Worm (Caenorhabditis elegans) whole organism, young adult: ENCODE data around the gene fbxa-84.

ENCODE experiments used
- B0019.2 ChIP-seq: fragments of 200-800 bp; sonication (Bioruptor generic); conservative IDR thresholded peaks from 2 replicates; pipeline ENCODE4 v1.3.6; 2022; ENCODE audit warnings: missing genetic modification reagents, missing genetic modification characterization, missing compliant biosample characterization
- B0261.1 ChIP-seq: sonication (generic microtip); optimal IDR thresholded peaks from 2 replicates; lab custom pipeline; 2016; ENCODE audit warnings: mild to moderate bottlenecking, missing genetic modification characterization, moderate library complexity, missing compliant biosample characterization
- C17E4.6 ChIP-seq: fragments of 200-800 bp; sonication (Bioruptor generic); IDR thresholded peaks from 2 replicates; pipeline ENCODE4 v1.3.6; 2022; ENCODE audit warnings: missing genetic modification reagents, missing genetic modification characterization, missing compliant biosample characterization
- F23B12.7 ChIP-seq: sonication (generic microtip); optimal IDR thresholded peaks from 2 replicates; lab custom pipeline; 2017; ENCODE audit warnings: missing genetic modification characterization, mild to moderate bottlenecking, missing compliant biosample characterization, antibody characterized with exemption, moderate library complexity; ENCODE audit not compliant: insufficient read depth
- F52B5.7 ChIP-seq: sonication (generic microtip); optimal IDR thresholded peaks from 2 replicates; lab custom pipeline; 2016; ENCODE audit warnings: mild to moderate bottlenecking, missing genetic modification characterization, missing compliant biosample characterization
- F55B11.4 ChIP-seq: sonication (generic microtip); optimal IDR thresholded peaks from 2 replicates; lab custom pipeline; 2016; ENCODE audit warnings: missing compliant biosample characterization, missing genetic modification characterization, borderline replicate concordance; ENCODE audit not compliant: insufficient read depth
- K11D2.4 ChIP-seq: fragments of 200-800 bp; sonication (Bioruptor generic); IDR thresholded peaks from 2 replicates; pipeline ENCODE4 v1.3.6; 2022; ENCODE audit warnings: missing genetic modification reagents, missing genetic modification characterization, missing compliant biosample characterization
- Y79H2A.3 ChIP-seq: fragments of 200-800 bp; sonication (Bioruptor generic); conservative IDR thresholded peaks from 2 replicates; pipeline ENCODE4 v1.3.6; 2022; ENCODE audit warnings: missing genetic modification reagents, missing genetic modification characterization, missing compliant biosample characterization
- Y95B8A.8 ChIP-seq: fragments of 200-800 bp; sonication (Bioruptor generic); IDR thresholded peaks from 2 replicates; pipeline ENCODE4 v1.3.6; 2022; ENCODE audit warnings: missing genetic modification reagents, missing genetic modification characterization, missing compliant biosample characterization
- attf-5 ChIP-seq: fragments of 200-800 bp; sonication (Bioruptor generic); optimal IDR thresholded peaks from 2 replicates; lab custom pipeline; 2018; ENCODE audit warnings: mild to moderate bottlenecking, missing genetic modification characterization, missing compliant biosample characterization
- ccch-3 ChIP-seq: fragments of 200-800 bp; sonication (Bioruptor generic); optimal IDR thresholded peaks from 2 replicates; lab custom pipeline; 2018; ENCODE audit warnings: mild to moderate bottlenecking, missing genetic modification characterization, missing compliant biosample characterization
- cebp-1 ChIP-seq, 2 experiments: fragments of 200-800 bp in 1 of 2; sonication (Bioruptor generic) in 1 of 2; sonication (generic microtip) in 1 of 2; IDR thresholded peaks in 1 of 2; optimal IDR thresholded peaks in 1 of 2; 2 replicates each; pipeline versions ENCODE4 v1.3.6 to Lab custom; 2017 to 2022; ENCODE audit warnings: missing compliant biosample characterization in 2 of 2, missing genetic modification characterization in 2 of 2, mild to moderate bottlenecking in 1 of 2, missing genetic modification reagents in 1 of 2, moderate library complexity in 1 of 2
- ceh-40 ChIP-seq: fragments of 200-800 bp; sonication (Bioruptor generic); IDR thresholded peaks from 2 replicates; pipeline ENCODE4 v1.3.6; 2022; ENCODE audit warnings: missing genetic modification characterization, missing compliant biosample characterization
- chd-7 ChIP-seq: sonication (generic microtip); optimal IDR thresholded peaks from 2 replicates; lab custom pipeline; 2016; ENCODE audit warnings: mild to moderate bottlenecking, missing genetic modification characterization, moderate library complexity, missing compliant biosample characterization
- efl-1 ChIP-seq: fragments of 150-350 bp; optimal IDR thresholded peaks from 2 replicates; lab custom pipeline; 2014; ENCODE audit warnings: missing biosample characterization, missing genetic modification reagents, missing genetic modification characterization
- egl-18 ChIP-seq: fragments of 200-800 bp; sonication (Bioruptor generic); IDR thresholded peaks from 2 replicates; pipeline ENCODE4 v1.3.6; 2022; ENCODE audit warnings: missing genetic modification reagents, missing genetic modification characterization, missing compliant biosample characterization
- egl-44 ChIP-seq: fragments of 200-800 bp; sonication (Bioruptor generic); IDR thresholded peaks from 2 replicates; pipeline ENCODE4 v1.3.6; 2022; ENCODE audit warnings: missing genetic modification reagents, missing genetic modification characterization, missing compliant biosample characterization
- ekl-4 ChIP-seq: fragments of 200-800 bp; sonication (Bioruptor generic); IDR thresholded peaks from 2 replicates; pipeline ENCODE4 v1.3.6; 2022; ENCODE audit warnings: missing genetic modification reagents, missing genetic modification characterization, missing compliant biosample characterization
- fkh-3 ChIP-seq: sonication (generic microtip); optimal IDR thresholded peaks from 2 replicates; lab custom pipeline; 2016; ENCODE audit warnings: mild to moderate bottlenecking, missing genetic modification characterization, missing compliant biosample characterization
- gei-17 ChIP-seq: fragments of 200-800 bp; sonication (Bioruptor generic); optimal IDR thresholded peaks from 2 replicates; lab custom pipeline; 2018; ENCODE audit warnings: mild to moderate bottlenecking, missing genetic modification characterization, missing compliant biosample characterization
- hlh-12 ChIP-seq: sonication (generic microtip); optimal IDR thresholded peaks from 2 replicates; lab custom pipeline; 2016; ENCODE audit warnings: missing genetic modification characterization, missing compliant biosample characterization
- hmg-1.2 ChIP-seq: fragments of 200-800 bp; sonication (Bioruptor generic); IDR thresholded peaks from 2 replicates; pipeline ENCODE4 v1.3.6; 2022; ENCODE audit warnings: missing genetic modification reagents, missing genetic modification characterization, missing compliant biosample characterization
- hsf-1 ChIP-seq: fragments of 200-800 bp; sonication (Bioruptor generic); IDR thresholded peaks from 2 replicates; pipeline ENCODE4 v1.3.6; 2022; ENCODE audit warnings: missing genetic modification reagents, missing genetic modification characterization, missing compliant biosample characterization
- let-526 ChIP-seq: fragments of 200-800 bp; sonication (Bioruptor generic); IDR thresholded peaks from 2 replicates; pipeline ENCODE4 v1.3.6; 2022; ENCODE audit warnings: missing genetic modification reagents, missing genetic modification characterization, missing compliant biosample characterization
- let-607 ChIP-seq, 2 experiments: fragments of 200-800 bp in 1 of 2; sonication (Bioruptor generic) in 1 of 2; sonication (generic microtip) in 1 of 2; optimal IDR thresholded peaks; 2 replicates each; lab custom pipeline; 2016 to 2018; ENCODE audit warnings: mild to moderate bottlenecking in 2 of 2, missing compliant biosample characterization in 2 of 2, missing genetic modification characterization in 2 of 2, moderate library complexity in 2 of 2, missing genotype in 1 of 2
- lin-35 ChIP-seq, 3 experiments: fragments of 150-350 bp in 2 of 3; sonication (generic microtip) in 1 of 3; optimal IDR thresholded peaks; 2 replicates each; lab custom pipeline; 2014 to 2018; ENCODE audit warnings: missing biosample characterization in 3 of 3, missing genetic modification characterization in 3 of 3, missing genetic modification reagents in 3 of 3
- lin-54 ChIP-seq: fragments of 200-800 bp; sonication (Bioruptor generic); optimal IDR thresholded peaks from 2 replicates; lab custom pipeline; 2018; ENCODE audit warnings: mild to moderate bottlenecking, missing genetic modification characterization, missing compliant biosample characterization
- lir-1 ChIP-seq: fragments of 200-800 bp; sonication (Bioruptor generic); conservative IDR thresholded peaks from 2 replicates; pipeline ENCODE4 v1.3.6; 2022; ENCODE audit warnings: missing genetic modification reagents, missing genetic modification characterization, missing compliant biosample characterization
- lsl-1 ChIP-seq: fragments of 200-800 bp; sonication (Bioruptor generic); optimal IDR thresholded peaks from 2 replicates; lab custom pipeline; 2018; ENCODE audit warnings: mild to moderate bottlenecking, missing genetic modification characterization, moderate library complexity, missing compliant biosample characterization
- lsy-27 ChIP-seq: sonication (generic microtip); optimal IDR thresholded peaks from 2 replicates; lab custom pipeline; 2017; ENCODE audit warnings: missing genetic modification characterization, mild to moderate bottlenecking, missing compliant biosample characterization, antibody characterized with exemption, missing genotype, borderline replicate concordance; ENCODE audit not compliant: insufficient read depth
- madf-10 ChIP-seq: sonication (generic microtip); optimal IDR thresholded peaks from 2 replicates; lab custom pipeline; 2016; ENCODE audit warnings: mild to moderate bottlenecking, missing genetic modification characterization, missing compliant biosample characterization
- mes-4 ChIP-seq: sonication (generic microtip); optimal IDR thresholded peaks from 2 replicates; lab custom pipeline; 2016; ENCODE audit warnings: missing genotype, missing genetic modification characterization, missing compliant biosample characterization
- nfya-1 ChIP-seq: sonication (generic microtip); optimal IDR thresholded peaks from 2 replicates; lab custom pipeline; 2017; ENCODE audit warnings: antibody characterized with exemption, missing compliant biosample characterization, missing genetic modification characterization, borderline replicate concordance; ENCODE audit not compliant: insufficient read depth
- nfyb-1 ChIP-seq: fragments of 200-800 bp; sonication (Bioruptor generic); IDR thresholded peaks from 2 replicates; pipeline ENCODE4 v1.3.6; 2022; ENCODE audit warnings: missing genetic modification reagents, missing genetic modification characterization, missing compliant biosample characterization
- nhr-120 ChIP-seq: fragments of 200-800 bp; sonication (Bioruptor generic); IDR thresholded peaks from 2 replicates; pipeline ENCODE4 v1.3.6; 2022; ENCODE audit warnings: missing genetic modification characterization, missing compliant biosample characterization
- nhr-179 ChIP-seq: sonication (generic microtip); optimal IDR thresholded peaks from 2 replicates; lab custom pipeline; 2016; ENCODE audit warnings: mild to moderate bottlenecking, missing genetic modification characterization, missing compliant biosample characterization
- nhr-90 ChIP-seq: sonication (generic microtip); optimal IDR thresholded peaks from 2 replicates; lab custom pipeline; 2016; ENCODE audit warnings: missing genotype, mild to moderate bottlenecking, missing genetic modification characterization, missing compliant biosample characterization
- pha-4 ChIP-seq: fragments of 150-350 bp; sonication (generic microtip); optimal IDR thresholded peaks from 2 replicates; lab custom pipeline; 2014; ENCODE audit warnings: missing biosample characterization, missing genetic modification reagents, missing genetic modification characterization
- rcor-1 ChIP-seq: fragments of 200-800 bp; sonication (Bioruptor generic); IDR thresholded peaks from 2 replicates; pipeline ENCODE4 v1.3.6; 2022; ENCODE audit warnings: missing genetic modification reagents, missing genetic modification characterization, missing compliant biosample characterization
- snpc-1.1 ChIP-seq: sonication (generic microtip); optimal IDR thresholded peaks from 2 replicates; lab custom pipeline; 2017; ENCODE audit warnings: missing genetic modification characterization, mild to moderate bottlenecking, missing compliant biosample characterization, antibody characterized with exemption, moderate library complexity, missing genotype, missing genetic modification reagents; ENCODE audit not compliant: insufficient read depth
- zim-3 ChIP-seq: sonication (generic microtip); optimal IDR thresholded peaks from 2 replicates; lab custom pipeline; 2017; ENCODE audit warnings: mild to moderate bottlenecking, missing genetic modification characterization, moderate library complexity, missing compliant biosample characterization
- ztf-22 ChIP-seq: fragments of 200-800 bp; sonication (Bioruptor generic); optimal IDR thresholded peaks from 2 replicates; lab custom pipeline; 2018; ENCODE audit warnings: mild to moderate bottlenecking, missing genetic modification characterization, moderate library complexity, missing compliant biosample characterization

The fbxa-84 gene

ce11 chrV:15147776-15148175 is 34.5 kb upstream of the fbxa-84 start, which contains the start of gene T09F5.20:
Gene T09F5.20 (minus strand): TSS chrV:15147876.
- TF ChIP-seq lsy-27 (tag; lab: Kevin White, UChicago), result no peak
- no peak for TF ChIP-seq mes-4
- no peak for TF ChIP-seq nhr-120 (GFP tag; lab: Robert Waterston, UW)
- TF ChIP-seq attf-5 (GFP tag; lab: Kevin White, UChicago), result no peak
- TF ChIP-seq B0019.2 (GFP tag; lab: Robert Waterston, UW), result no peak
- no peak for TF ChIP-seq hlh-12 (tag; lab: Kevin White, UChicago)
- no peak for TF ChIP-seq lin-35 (GFP tag; optimal IDR thresholded peaks at IDR 0.05; lab: Kevin White, UChicago)
- TF ChIP-seq egl-44 (GFP tag; lab: Robert Waterston, UW), result no peak
- no peak for TF ChIP-seq lsl-1
- TF ChIP-seq B0261.1 (tag; lab: Kevin White, UChicago), result no peak
- no peak for TF ChIP-seq nfyb-1
- no peak for TF ChIP-seq lin-54 (GFP tag; lab: Kevin White, UChicago)
- TF ChIP-seq ceh-40, result no peak
- TF ChIP-seq let-526 (GFP tag; lab: Robert Waterston, UW), result no peak
- TF ChIP-seq Y95B8A.8 (GFP tag; lab: Robert Waterston, UW), result no peak
- TF ChIP-seq F52B5.7 (tag; lab: Kevin White, UChicago), result no peak
- TF ChIP-seq rcor-1 (GFP tag; lab: Robert Waterston, UW), result no peak
- no peak for TF ChIP-seq madf-10 (tag; lab: Kevin White, UChicago)
- no peak for TF ChIP-seq pha-4 (tag; lab: Kevin White, UChicago)

- no peak for TF ChIP-seq nhr-179 (tag; lab: Kevin White, UChicago)
- TF ChIP-seq nhr-120 (GFP tag; lab: Robert Waterston, UW), result no peak
- TF ChIP-seq Y79H2A.3 (GFP tag; lab: Robert Waterston, UW), result no peak
- no peak for TF ChIP-seq Y95B8A.8 (GFP tag; lab: Robert Waterston, UW)
- TF ChIP-seq let-607 (tag; optimal IDR thresholded peaks at IDR 0.05; lab: Kevin White, UChicago), result no peak
- TF ChIP-seq let-526 (GFP tag; lab: Robert Waterston, UW), result no peak
- no peak for TF ChIP-seq C17E4.6 (GFP tag; lab: Robert Waterston, UW)
- no peak for TF ChIP-seq lin-54 (GFP tag; lab: Kevin White, UChicago)
- no peak for TF ChIP-seq efl-1 (GFP tag; lab: Kevin White, UChicago)
- TF ChIP-seq F55B11.4 (tag; lab: Kevin White, UChicago), result no peak
- TF ChIP-seq egl-18, result no peak
- no peak for TF ChIP-seq B0019.2 (GFP tag; lab: Robert Waterston, UW)
- no peak for TF ChIP-seq ztf-22 (GFP tag; lab: Kevin White, UChicago)
- TF ChIP-seq zim-3 (tag; lab: Kevin White, UChicago), result no peak
- TF ChIP-seq ccch-3 (GFP tag; lab: Kevin White, UChicago), result no peak
- TF ChIP-seq mes-4, result no peak
- no peak for TF ChIP-seq fkh-3
- TF ChIP-seq madf-10 (tag; lab: Kevin White, UChicago), result no peak
- no peak for TF ChIP-seq lir-1
- no peak for TF ChIP-seq lsy-27 (tag; lab: Kevin White, UChicago)
These were observed 33.4 kb upstream of the fbxa-84 start, which contains the start of gene T09F5.1 for ce11 chrV:15148800-15149199. Gene T09F5.1 (plus strand): TSS chrV:15149100.

- TF ChIP-seq B0261.1 (tag; lab: Kevin White, UChicago) (no peak), snpc-1.1 (tag; lab: Kevin White, UChicago) (no peak), gei-17 (no peak), fkh-3 (no peak), hsf-1 (no peak), nfya-1 (tag; lab: Kevin White, UChicago) (no peak), chd-7 (no peak), cebp-1 (GFP tag; IDR thresholded peaks at IDR 0.05; lab: Robert Waterston, UW) (no peak), cebp-1 (tag; optimal IDR thresholded peaks at IDR 0.05; lab: Kevin White, UChicago) (no peak), ekl-4 (GFP tag; lab: Robert Waterston, UW) (no peak), K11D2.4 (GFP tag; lab: Robert Waterston, UW) (no peak), F23B12.7 (tag; lab: Kevin White, UChicago) (no peak), Y95B8A.8 (GFP tag; lab: Robert Waterston, UW) (no peak), hmg-1.2 (GFP tag; lab: Robert Waterston, UW) (no peak), nhr-90 (tag; lab: Kevin White, UChicago) (no peak), lin-35 (GFP tag; optimal IDR thresholded peaks at IDR 0.05; lab: Kevin White, UChicago) (no peak)
These were observed 32.1 kb upstream of the fbxa-84 start for ce11 chrV:15150176-15150575.
